Fruit fly (Drosophila melanogaster) whole organism, embryonic: Measurements from ENCODE around the gene CG15764.

Experiments used
- Aef1 ChIP-seq: fragments of 200-800 bp; sonication (Bioruptor generic); IDR thresholded peaks from 3 replicates; pipeline ENCODE4 v1.3.6; 2022; ENCODE audit warnings: missing biosample characterization, missing genetic modification characterization
- Bteb2 ChIP-seq: fragments of 200-800 bp; sonication (Bioruptor generic); optimal IDR thresholded peaks from 2 replicates; lab custom pipeline; 2016; ENCODE audit warnings: missing biosample characterization, missing genetic modification characterization
- CG10209 ChIP-seq: fragments of 200-800 bp; sonication (Bioruptor generic); optimal IDR thresholded peaks from 3 replicates; lab custom pipeline; 2017; ENCODE audit warnings: missing biosample characterization, mild to moderate bottlenecking, missing genetic modification characterization, missing genetic modification reagents
- CG1024 ChIP-seq: fragments of 200-800 bp; sonication (Bioruptor generic); IDR thresholded peaks from 2 replicates; pipeline ENCODE4 v1.3.6; 2022; ENCODE audit warnings: missing biosample characterization, missing genetic modification characterization
- CG11085 ChIP-seq: fragments of 200-800 bp; sonication (Bioruptor generic); IDR thresholded peaks from 2 replicates; pipeline ENCODE4 v1.3.6; 2022; ENCODE audit warnings: missing biosample characterization, missing genetic modification characterization
- CG11504 ChIP-seq: fragments of 200-800 bp; sonication (Bioruptor generic); optimal IDR thresholded peaks from 3 replicates; lab custom pipeline; 2019; ENCODE audit warnings: missing biosample characterization, mild to moderate bottlenecking, missing genetic modification characterization, moderate library complexity
- CG12219 ChIP-seq: fragments of 200-800 bp; sonication (Bioruptor generic); optimal IDR thresholded peaks from 3 replicates; lab custom pipeline; 2018; ENCODE audit warnings: missing biosample characterization, mild to moderate bottlenecking, missing genetic modification characterization
- CG12769 ChIP-seq: fragments of 200-800 bp; sonication (Bioruptor generic); optimal IDR thresholded peaks from 2 replicates; lab custom pipeline; 2019; ENCODE audit warnings: missing biosample characterization, mild to moderate bottlenecking, missing genetic modification characterization, moderate library complexity
- CG13624 ChIP-seq: fragments of 200-800 bp; sonication (Bioruptor generic); optimal IDR thresholded peaks from 2 replicates; lab custom pipeline; 2016; ENCODE audit warnings: missing biosample characterization, missing genetic modification characterization
- CG14860 ChIP-seq: fragments of 200-800 bp; sonication (Bioruptor generic); IDR thresholded peaks from 3 replicates; pipeline ENCODE4 v1.3.6; 2022; ENCODE audit warnings: missing biosample characterization, missing genetic modification characterization; ENCODE audit not compliant: partially characterized antibody
- CG15479 ChIP-seq: fragments of 200-800 bp; sonication (Bioruptor generic); optimal IDR thresholded peaks from 3 replicates; lab custom pipeline; 2019; ENCODE audit warnings: missing biosample characterization, mild to moderate bottlenecking, missing genetic modification characterization, moderate library complexity
- CG16779 ChIP-seq: fragments of 200-800 bp; sonication (Bioruptor generic); IDR thresholded peaks from 2 replicates; pipeline ENCODE4 v1.3.6; 2022; ENCODE audit warnings: missing biosample characterization, missing genetic modification characterization
- CG18011 ChIP-seq: fragments of 200-800 bp; sonication (Bioruptor generic); optimal IDR thresholded peaks from 2 replicates; lab custom pipeline; 2017; ENCODE audit warnings: missing biosample characterization, missing genetic modification characterization, mild to moderate bottlenecking, moderate library complexity, missing genotype
- CG30403 ChIP-seq: fragments of 200-800 bp; sonication (Bioruptor generic); optimal IDR thresholded peaks from 3 replicates; lab custom pipeline; 2016; ENCODE audit warnings: missing biosample characterization, missing genetic modification characterization
- CG3838 ChIP-seq: fragments of 200-800 bp; sonication (Bioruptor generic); optimal IDR thresholded peaks from 3 replicates; lab custom pipeline; 2016; ENCODE audit warnings: missing biosample characterization, missing genetic modification characterization
- CG4424 ChIP-seq: fragments of 200-800 bp; sonication (Bioruptor generic); optimal IDR thresholded peaks from 3 replicates; lab custom pipeline; 2016; ENCODE audit warnings: missing biosample characterization, missing genetic modification characterization
- CG7786 ChIP-seq: fragments of 200-800 bp; sonication (Bioruptor generic); optimal IDR thresholded peaks from 2 replicates; lab custom pipeline; 2016; ENCODE audit warnings: missing biosample characterization, missing genetic modification characterization
- CG7928 ChIP-seq: fragments of 200-800 bp; sonication (Bioruptor generic); optimal IDR thresholded peaks from 2 replicates; lab custom pipeline; 2017; ENCODE audit warnings: missing biosample characterization, mild to moderate bottlenecking, missing genetic modification characterization
- CG9876 ChIP-seq: fragments of 200-800 bp; sonication (Bioruptor generic); optimal IDR thresholded peaks from 2 replicates; lab custom pipeline; 2016; ENCODE audit warnings: missing biosample characterization, missing genetic modification characterization
- CkIIα-i1 ChIP-seq: fragments of 200-800 bp; sonication (Bioruptor generic); IDR thresholded peaks from 2 replicates; pipeline ENCODE4 v1.3.6; 2022; ENCODE audit warnings: missing biosample characterization, missing genetic modification characterization
- Dad ChIP-seq: fragments of 200-800 bp; sonication (Bioruptor generic); optimal IDR thresholded peaks from 3 replicates; lab custom pipeline; 2016; ENCODE audit warnings: missing biosample characterization, missing genetic modification characterization
- Dek ChIP-seq: fragments of 200-800 bp; sonication (Bioruptor generic); optimal IDR thresholded peaks from 3 replicates; lab custom pipeline; 2019; ENCODE audit warnings: missing biosample characterization, mild to moderate bottlenecking, missing genetic modification characterization, moderate library complexity
- H2.0 ChIP-seq: fragments of 200-800 bp; sonication (Bioruptor generic); IDR thresholded peaks from 2 replicates; pipeline ENCODE4 v1.3.6; 2022; ENCODE audit warnings: missing biosample characterization, missing genetic modification characterization
- Mad ChIP-seq: fragments of 200-800 bp; sonication (Bioruptor generic); optimal IDR thresholded peaks from 2 replicates; lab custom pipeline; 2016; ENCODE audit warnings: missing biosample characterization, missing genetic modification characterization
- Med ChIP-seq: fragments of 200-800 bp; sonication (Bioruptor generic); peaks from one replicate; lab custom pipeline; 2016; ENCODE audit warnings: missing biosample characterization, missing genetic modification characterization, mild to moderate bottlenecking, inconsistent platforms, moderate library complexity
- Meics ChIP-seq: fragments of 200-800 bp; sonication (Bioruptor generic); optimal IDR thresholded peaks from 2 replicates; lab custom pipeline; 2017; ENCODE audit warnings: missing biosample characterization, mild to moderate bottlenecking, missing genetic modification characterization
- Nf-YA ChIP-seq: fragments of 200-800 bp; sonication (Bioruptor generic); IDR thresholded peaks from 2 replicates; pipeline ENCODE4 v1.3.6; 2022; ENCODE audit warnings: missing biosample characterization, missing genetic modification characterization
- Oaz ChIP-seq: fragments of 200-800 bp; sonication (Bioruptor generic); IDR thresholded peaks from 2 replicates; pipeline ENCODE4 v1.3.6; 2022; ENCODE audit warnings: missing biosample characterization, missing genetic modification characterization
- Oli ChIP-seq: fragments of 200-800 bp; sonication (Bioruptor generic); optimal IDR thresholded peaks from 2 replicates; lab custom pipeline; 2018; ENCODE audit warnings: missing biosample characterization, mild to moderate bottlenecking, missing genetic modification characterization, moderate library complexity
- abd-A ChIP-seq: fragments of 200-800 bp; sonication (Bioruptor generic); optimal IDR thresholded peaks from 3 replicates; lab custom pipeline; 2019; ENCODE audit warnings: missing biosample characterization, mild to moderate bottlenecking, missing genetic modification characterization, moderate library complexity
- ac ChIP-seq: fragments of 200-800 bp; sonication (Bioruptor generic); optimal IDR thresholded peaks from 3 replicates; lab custom pipeline; 2017; ENCODE audit warnings: missing biosample characterization, mild to moderate bottlenecking, missing genetic modification characterization
- amos ChIP-seq: fragments of 200-800 bp; sonication (Bioruptor generic); IDR thresholded peaks from 2 replicates; pipeline ENCODE4 v1.3.6; 2022; ENCODE audit warnings: missing biosample characterization, missing genetic modification characterization; ENCODE audit not compliant: partially characterized antibody
- cas ChIP-seq: fragments of 200-800 bp; sonication (Bioruptor generic); IDR thresholded peaks from 2 replicates; pipeline ENCODE4 v1.3.6; 2022; ENCODE audit warnings: missing biosample characterization, missing genetic modification characterization
- chm ChIP-seq: fragments of 200-800 bp; sonication (Bioruptor generic); IDR thresholded peaks from 2 replicates; pipeline ENCODE4 v1.3.6; 2022; ENCODE audit warnings: missing biosample characterization, missing genetic modification characterization
- dimm ChIP-seq: fragments of 200-800 bp; sonication (Bioruptor generic); IDR thresholded peaks from 2 replicates; pipeline ENCODE4 v1.3.6; 2022; ENCODE audit warnings: missing biosample characterization, missing genetic modification characterization
- eve ChIP-seq, 2 experiments: fragments of >200 bp; optimal IDR thresholded peaks; 2 replicates each; lab custom pipeline; 2017; ENCODE audit warnings: missing biosample characterization in 2 of 2, missing genetic modification characterization in 2 of 2
- exex ChIP-seq: fragments of 200-800 bp; sonication (Bioruptor generic); optimal IDR thresholded peaks from 4 replicates; lab custom pipeline; 2018; ENCODE audit warnings: missing biosample characterization, mild to moderate bottlenecking, missing genetic modification characterization, moderate library complexity
- gsb-n ChIP-seq: fragments of 200-800 bp; sonication (Bioruptor generic); optimal IDR thresholded peaks from 3 replicates; lab custom pipeline; 2018; ENCODE audit warnings: missing biosample characterization, mild to moderate bottlenecking, missing genetic modification characterization
- hkb ChIP-seq, 2 experiments: fragments of 200-800 bp in 1 of 2; fragments of >200 bp in 1 of 2; sonication (Bioruptor generic) in 1 of 2; IDR thresholded peaks in 1 of 2; optimal IDR thresholded peaks in 1 of 2; 2 replicates each; pipeline versions ENCODE4 v1.3.6 to Lab custom; 2017 to 2022; ENCODE audit warnings: missing biosample characterization in 1 of 2, missing genetic modification characterization in 1 of 2
- luna ChIP-seq: fragments of 200-800 bp; sonication (Bioruptor generic); optimal IDR thresholded peaks from 2 replicates; lab custom pipeline; 2016; ENCODE audit warnings: missing biosample characterization, missing genetic modification characterization
- nom ChIP-seq: fragments of 200-800 bp; sonication (Bioruptor generic); optimal IDR thresholded peaks from 2 replicates; lab custom pipeline; 2017; ENCODE audit warnings: missing biosample characterization, missing genetic modification characterization, mild to moderate bottlenecking, moderate library complexity, missing genetic modification reagents
- pho ChIP-seq: fragments of 200-800 bp; sonication (Bioruptor generic); optimal IDR thresholded peaks from 2 replicates; lab custom pipeline; 2016; ENCODE audit warnings: missing biosample characterization, missing genetic modification characterization
- prd ChIP-seq, 3 experiments: fragments of >200 bp in 2 of 3; fragments of 200-800 bp in 1 of 3; sonication (Bioruptor generic) in 1 of 3; optimal IDR thresholded peaks in 2 of 3; IDR thresholded peaks in 1 of 3; 2 replicates in 2 of 3; 3 replicates in 1 of 3; pipeline versions ENCODE4 v1.3.6 to Lab custom; 2017 to 2022; ENCODE audit warnings: missing biosample characterization in 1 of 3, missing genetic modification characterization in 1 of 3
- ro ChIP-seq: fragments of 200-800 bp; sonication (Bioruptor generic); IDR thresholded peaks from 2 replicates; pipeline ENCODE4 v1.3.6; 2022; ENCODE audit warnings: missing biosample characterization, missing genetic modification characterization
- so ChIP-seq: fragments of 200-800 bp; sonication (Bioruptor generic); IDR thresholded peaks from 3 replicates; pipeline ENCODE4 v1.3.6; 2022; ENCODE audit warnings: missing biosample characterization, missing genetic modification characterization
- unpg ChIP-seq: fragments of 200-800 bp; sonication (Bioruptor generic); optimal IDR thresholded peaks from 3 replicates; lab custom pipeline; 2018; ENCODE audit warnings: missing biosample characterization, mild to moderate bottlenecking, missing genetic modification characterization, moderate library complexity
- wor ChIP-seq: fragments of 200-800 bp; sonication (Bioruptor generic); IDR thresholded peaks from 2 replicates; pipeline ENCODE4 v1.3.6; 2022; ENCODE audit warnings: missing biosample characterization, missing genetic modification characterization
- yki ChIP-seq: fragments of >200 bp; optimal IDR thresholded peaks from 3 replicates; lab custom pipeline; 2018
- z ChIP-seq: fragments of 200-800 bp; sonication (Bioruptor generic); IDR thresholded peaks from 3 replicates; pipeline ENCODE4 v1.3.6; 2022; ENCODE audit warnings: missing biosample characterization, missing genetic modification characterization

Gene CG15764

dm6 chrX:5895821-5896550, 27.1 kb downstream of the CG15764 start (continued):
- no peak for TF ChIP-seq yki (lab: Kevin White, UChicago)
- peak; percentile 71; the same call in 1 of the 2 replicates for TF ChIP-seq CG16779 (GFP tag; lab: Robert Waterston, UW)
- peak in 1 of 2 experiments; percentile 95 for TF ChIP-seq eve (GFP tag; optimal IDR thresholded peaks at IDR 0.05; lab: Kevin White, UChicago)
- TF ChIP-seq CG11504 (tag; lab: Kevin White, UChicago), result peak; percentile 92
- TF ChIP-seq CG1024 (GFP tag; lab: Robert Waterston, UW), result peak; percentile 90
- TF ChIP-seq dimm (GFP tag; lab: Robert Waterston, UW), result peak; percentile 89
- peak; percentile 76; the same call in 1 of the 2 replicates for TF ChIP-seq CG11085 (GFP tag; lab: Robert Waterston, UW)
- TF ChIP-seq ac (GFP tag; lab: Kevin White, UChicago), result peak; percentile 61
- no peak for TF ChIP-seq amos (GFP tag; lab: Robert Waterston, UW)
- TF ChIP-seq ro, result peak; percentile 80
- TF ChIP-seq cas (GFP tag; lab: Robert Waterston, UW), result peak; percentile 53; the same call in 1 of the 2 replicates
- peak; percentile 99 for TF ChIP-seq nom (GFP tag; lab: Kevin White, UChicago)
- peak; percentile 89 for TF ChIP-seq CG30403
- TF ChIP-seq hkb (optimal IDR thresholded peaks at IDR 0.05; lab: Kevin White, UChicago), result no peak
- peak; percentile 94 for TF ChIP-seq hkb (GFP tag; IDR thresholded peaks at IDR 0.05; lab: Robert Waterston, UW)
- TF ChIP-seq Oaz (GFP tag; lab: Robert Waterston, UW), result peak; percentile 74; the same call in 1 of the 2 replicates
- peak; percentile 57 for TF ChIP-seq CG7928 (GFP tag; lab: Kevin White, UChicago)
- peak; percentile 89 for TF ChIP-seq wor (GFP tag; lab: Robert Waterston, UW)
- peak; percentile 69 for TF ChIP-seq Mad (GFP tag; lab: Kevin White, UChicago)
- peak; percentile 85 for TF ChIP-seq Nf-YA (GFP tag; lab: Robert Waterston, UW)
- peak; percentile 80 for TF ChIP-seq Dek (tag; lab: Kevin White, UChicago)
- TF ChIP-seq H2.0 (GFP tag; lab: Robert Waterston, UW), result peak; percentile 89
- peak; percentile 89 for TF ChIP-seq CG10209 (GFP tag; lab: Kevin White, UChicago)
- peak; percentile 44 for TF ChIP-seq CG3838 (GFP tag; lab: Kevin White, UChicago)
- TF ChIP-seq Dad (GFP tag; lab: Kevin White, UChicago), result peak; percentile 78
- peak; percentile 91 for TF ChIP-seq chm
- peak; percentile 44; the same call in 1 of the 2 replicates for TF ChIP-seq CkIIα-i1 (GFP tag; lab: Robert Waterston, UW)
- TF ChIP-seq Aef1 (GFP tag; lab: Robert Waterston, UW), result peak; percentile 86
- TF ChIP-seq CG13624 (GFP tag; lab: Kevin White, UChicago), result peak; percentile 80
- no peak for TF ChIP-seq exex (tag; lab: Kevin White, UChicago)
- TF ChIP-seq luna (GFP tag; lab: Kevin White, UChicago), result no peak
- peak; percentile 88; the same call in 2 of the 3 replicates for TF ChIP-seq z (GFP tag; lab: Robert Waterston, UW)
- peak; percentile 77 for TF ChIP-seq Bteb2
- TF ChIP-seq unpg (GFP tag; lab: Kevin White, UChicago), result peak; percentile 93
- TF ChIP-seq so (GFP tag; lab: Robert Waterston, UW), result peak; percentile 90
- TF ChIP-seq CG14860 (GFP tag; lab: Robert Waterston, UW), result no peak
- peak; percentile 61 for TF ChIP-seq CG18011 (GFP tag; lab: Kevin White, UChicago)
- peak; percentile 88 for TF ChIP-seq CG7786 (GFP tag; lab: Kevin White, UChicago)
- peak; percentile 92 for TF ChIP-seq CG4424 (GFP tag; lab: Kevin White, UChicago)
- TF ChIP-seq CG12769 (tag; lab: Kevin White, UChicago), result peak; percentile 92
- TF ChIP-seq Oli, result peak; percentile 94
- peak; percentile 72 for TF ChIP-seq pho (GFP tag; lab: Kevin White, UChicago)
- TF ChIP-seq Med (GFP tag; lab: Kevin White, UChicago), result peak; percentile 99
- peak; percentile 70 for TF ChIP-seq CG9876
- TF ChIP-seq CG15479 (GFP tag; lab: Kevin White, UChicago), result no peak
- peak; percentile 82 for TF ChIP-seq Meics (GFP tag; lab: Kevin White, UChicago)
- TF ChIP-seq prd (optimal IDR thresholded peaks at IDR 0.05; lab: Kevin White, UChicago), result no peak
- peak; percentile 92 for TF ChIP-seq prd (GFP tag; IDR thresholded peaks at IDR 0.05; lab: Robert Waterston, UW)
- TF ChIP-seq abd-A, result no peak
- TF ChIP-seq gsb-n (tag; lab: Kevin White, UChicago), result peak; percentile 87
- peak; percentile 90 for TF ChIP-seq CG12219
